Worm (Caenorhabditis elegans): ENCODE measurements around the gene tba-8.
"Not testable (repeated sequence)": the region's sequence is repeated elsewhere in the genome, so short reads cannot be mapped to it uniquely, and the experiment has no call there.

DNA sequence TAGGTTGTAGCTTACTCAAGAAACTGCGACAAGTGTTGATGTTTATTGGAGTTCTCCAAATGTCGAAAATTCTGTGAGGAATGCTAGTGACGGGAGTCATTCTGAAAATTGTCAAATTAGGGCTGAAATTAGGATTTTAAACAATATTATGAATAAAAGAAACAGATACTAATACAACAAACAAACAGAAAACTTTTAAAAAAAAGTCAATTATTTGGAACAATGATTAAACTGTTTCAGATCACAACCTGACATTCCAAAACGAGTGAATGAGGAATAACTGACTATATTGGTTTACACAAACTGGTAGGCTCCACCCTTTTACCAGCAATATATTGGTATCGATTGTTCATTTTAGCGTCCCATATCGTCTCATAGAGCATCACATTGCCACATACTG, 2.7 kb upstream of the tba-8 start, which contains the start of gene ZK899.5:
- not testable (repeated sequence) for TF ChIP-seq efl-1 (GFP tag; optimal IDR thresholded peaks at IDR 0.05); attf-5 (GFP tag; optimal IDR thresholded peaks at IDR 0.05); snpc-4 (GFP tag; optimal IDR thresholded peaks at IDR 0.05); snpc-4 (tag; optimal IDR thresholded peaks at IDR 0.05); unc-130 (GFP tag; optimal IDR thresholded peaks at IDR 0.05); ama-1 (optimal IDR thresholded peaks at IDR 0.05); ama-1 (GFP tag; optimal IDR thresholded peaks at IDR 0.05); aptf-2 (GFP tag; conservative IDR thresholded peaks at IDR 0.05); ceh-58 (GFP tag; IDR thresholded peaks at IDR 0.05); lsy-27 (tag; optimal IDR thresholded peaks at IDR 0.05; ENCODE audit: borderline replicate concordance, insufficient read depth); mcd-1 (GFP tag; IDR thresholded peaks at IDR 0.05); ztf-18 (tag; optimal IDR thresholded peaks at IDR 0.05)

All from whole organism, young adult.